Comparison of ENCODE assay signal across 5 fruit fly cellular contexts in the genomic region with DNA sequence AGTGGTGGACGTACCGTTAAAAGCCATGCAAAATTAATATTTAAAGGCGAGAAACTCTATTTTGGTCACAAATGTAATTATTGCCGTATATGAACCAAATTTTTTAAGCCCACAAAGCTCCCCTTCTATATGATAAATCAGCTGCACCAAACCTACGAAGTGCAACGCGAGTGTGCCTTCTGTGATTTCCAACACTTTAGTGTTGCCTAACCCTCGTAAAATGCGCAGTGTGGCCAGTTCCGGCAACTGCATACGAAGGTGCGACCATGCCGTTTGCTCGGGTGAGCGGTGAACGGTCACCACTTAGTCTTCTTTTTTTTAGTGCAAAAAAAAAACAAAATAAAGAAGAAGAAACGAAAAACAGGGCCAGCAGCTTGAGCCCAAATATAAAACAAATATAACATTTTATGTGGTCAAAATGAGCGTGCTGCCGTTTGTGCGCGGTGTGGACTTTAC.
TF ChIP-seq lines count a peak whose summit lies in the region.

A gene (minus strand): TSS at position 201 of the 456 bp plus-strand sequence.
A gene (plus strand): TSS at position 266 of the 456 bp plus-strand sequence.

TF ChIP-seq in whole organism, adult, 20 proteins besides CTCF, POLR2A, EP300 and RAD21 (continued from another document):
- TF ChIP-seq toe (GFP tag; optimal IDR thresholded peaks at IDR 0.05; lab: Kevin White, UChicago) (peak; percentile 67), CG7045 (GFP tag; optimal IDR thresholded peaks at IDR 0.05; lab: Kevin White, UChicago) (peak; percentile 60), Clk (GFP tag; optimal IDR thresholded peaks at IDR 0.05; lab: Kevin White, UChicago) (peak; percentile 48)

TF ChIP-seq in whole organism, embryonic, 481 proteins besides CTCF, POLR2A, EP300 and RAD21 (continued from another document and continues in another):
- TF ChIP-seq CG10209 (GFP tag; optimal IDR thresholded peaks at IDR 0.05; lab: Kevin White, UChicago) (peak; percentile 82), Kr (GFP tag; optimal IDR thresholded peaks at IDR 0.05; lab: Kevin White, UChicago) (no peak), Bteb2 (GFP tag; optimal IDR thresholded peaks at IDR 0.05; lab: Kevin White, UChicago) (peak; percentile 56), ken (GFP tag; IDR thresholded peaks at IDR 0.05; lab: Robert Waterston, UW) (peak; percentile 90), Spps (tag; optimal IDR thresholded peaks at IDR 0.05; lab: Kevin White, UChicago) (peak; percentile 47), Atf-2 (GFP tag; optimal IDR thresholded peaks at IDR 0.05; lab: Kevin White, UChicago) (peak; percentile 67), Lim3 (GFP tag; IDR thresholded peaks at IDR 0.05; lab: Robert Waterston, UW) (peak; percentile 46; the same call in 1 of the 2 replicates), pb (GFP tag; optimal IDR thresholded peaks at IDR 0.05; lab: Kevin White, UChicago) (peak; percentile 75), CG3995 (GFP tag; optimal IDR thresholded peaks at IDR 0.05; lab: Kevin White, UChicago) (peak; percentile 93), Elba2 (GFP tag; optimal IDR thresholded peaks at IDR 0.05; lab: Kevin White, UChicago) (no peak), ara (GFP tag; IDR thresholded peaks at IDR 0.05; lab: Robert Waterston, UW) (peak; percentile 88), chif (GFP tag; optimal IDR thresholded peaks at IDR 0.05; lab: Kevin White, UChicago) (peak; percentile 74 to 82), Myb (GFP tag; optimal IDR thresholded peaks at IDR 0.05; lab: Kevin White, UChicago) (peak; percentile 89), CG9609 (GFP tag; optimal IDR thresholded peaks at IDR 0.05; lab: Kevin White, UChicago) (peak; percentile 84), Hsf (GFP tag; optimal IDR thresholded peaks at IDR 0.05; lab: Kevin White, UChicago) (peak; percentile 89), CG1792 (GFP tag; optimal IDR thresholded peaks at IDR 0.05; lab: Kevin White, UChicago) (peak; percentile 55), Pdp1 (GFP tag; optimal IDR thresholded peaks at IDR 0.05; lab: Kevin White, UChicago) (peak; percentile 85 to 89), dimm (GFP tag; IDR thresholded peaks at IDR 0.05; lab: Robert Waterston, UW) (peak; percentile 54), H15 (GFP tag; IDR thresholded peaks at IDR 0.05; lab: Robert Waterston, UW) (peak; percentile 85), zen (tag; optimal IDR thresholded peaks at IDR 0.05; lab: Kevin White, UChicago) (peak; percentile 51), CG8290 (GFP tag; optimal IDR thresholded peaks at IDR 0.05; lab: Kevin White, UChicago) (peak; percentile 78), CG8290 (tag; optimal IDR thresholded peaks at IDR 0.05; lab: Kevin White, UChicago) (peak; percentile 7 to 86), HmgD (GFP tag; optimal IDR thresholded peaks at IDR 0.05; lab: Kevin White, UChicago) (peak; percentile 82), eyg (GFP tag; optimal IDR thresholded peaks at IDR 0.05; lab: Kevin White, UChicago) (peak; percentile 66), sens (GFP tag; lab: Kevin White, UChicago) (peak; percentile 97), CG11695 (GFP tag; IDR thresholded peaks at IDR 0.05; lab: Robert Waterston, UW) (peak; percentile 88), CG32767 (GFP tag; IDR thresholded peaks at IDR 0.05; lab: Robert Waterston, UW) (peak; percentile 74), insv (GFP tag; optimal IDR thresholded peaks at IDR 0.05; lab: Kevin White, UChicago) (no peak), ranshi (GFP tag; IDR thresholded peaks at IDR 0.05; lab: Robert Waterston, UW) (peak; percentile 91), CG6765 (GFP tag; optimal IDR thresholded peaks at IDR 0.05; lab: Kevin White, UChicago) (peak; percentile 11), cg (GFP tag; optimal IDR thresholded peaks at IDR 0.05; lab: Kevin White, UChicago) (no peak)

TF ChIP-seq in whole organism, prepupa, 60 proteins besides CTCF, POLR2A, EP300 and RAD21 (continued from another document and continues in another):
- peak; percentile 85 for TF ChIP-seq topi (GFP tag; optimal IDR thresholded peaks at IDR 0.05; lab: Kevin White, UChicago)
- TF ChIP-seq CG32006 (GFP tag; optimal IDR thresholded peaks at IDR 0.05; lab: Kevin White, UChicago), result peak; percentile 92
- peak; percentile 94 for TF ChIP-seq CG6276 (GFP tag; optimal IDR thresholded peaks at IDR 0.05; lab: Kevin White, UChicago)
- peak; percentile 87 for TF ChIP-seq CG15336 (GFP tag; IDR thresholded peaks at IDR 0.05; lab: Robert Waterston, UW)
- TF ChIP-seq CG11762 (GFP tag; optimal IDR thresholded peaks at IDR 0.05; lab: Kevin White, UChicago; ENCODE audit: insufficient read depth), result peak; percentile 80
- TF ChIP-seq Eip93F (GFP tag; optimal IDR thresholded peaks at IDR 0.05; lab: Kevin White, UChicago), result no peak
- TF ChIP-seq Met (GFP tag; optimal IDR thresholded peaks at IDR 0.05; lab: Kevin White, UChicago), result peak; percentile 89
- TF ChIP-seq fkh (GFP tag; optimal IDR thresholded peaks at IDR 0.05; lab: Kevin White, UChicago), result no peak
- TF ChIP-seq fd59A (GFP tag; optimal IDR thresholded peaks at IDR 0.05; lab: Kevin White, UChicago), result peak; percentile 74
- TF ChIP-seq Eip78C (GFP tag; lab: Kevin White, UChicago), result peak; percentile 94
- TF ChIP-seq acj6 (GFP tag; optimal IDR thresholded peaks at IDR 0.05; lab: Kevin White, UChicago), result peak; percentile 85
- peak; percentile 84 for TF ChIP-seq net (GFP tag; optimal IDR thresholded peaks at IDR 0.05; lab: Kevin White, UChicago)
- peak; percentile 86 for TF ChIP-seq Sox102F (GFP tag; optimal IDR thresholded peaks at IDR 0.05; lab: Kevin White, UChicago)
- peak; percentile 95 for TF ChIP-seq CG16779 (tag; optimal IDR thresholded peaks at IDR 0.05; lab: Kevin White, UChicago)
- peak; percentile 62 for TF ChIP-seq CG8319 (GFP tag; optimal IDR thresholded peaks at IDR 0.05; lab: Kevin White, UChicago)
- TF ChIP-seq dsx (GFP tag; optimal IDR thresholded peaks at IDR 0.05; lab: Kevin White, UChicago; ENCODE audit: poor library complexity, severe bottlenecking), result peak; percentile 81
- TF ChIP-seq CG3919 (GFP tag; optimal IDR thresholded peaks at IDR 0.05; lab: Kevin White, UChicago), result peak; percentile 90
- peak; percentile 88 for TF ChIP-seq spab (GFP tag; optimal IDR thresholded peaks at IDR 0.05; lab: Kevin White, UChicago)
- TF ChIP-seq CG7368 (GFP tag; optimal IDR thresholded peaks at IDR 0.05; lab: Kevin White, UChicago), result peak; percentile 87
- peak; percentile 91 for TF ChIP-seq CG31627 (GFP tag; optimal IDR thresholded peaks at IDR 0.05; lab: Kevin White, UChicago)
- peak; percentile 88 for TF ChIP-seq CG1621 (tag; optimal IDR thresholded peaks at IDR 0.05; lab: Kevin White, UChicago)
- peak; percentile 90 for TF ChIP-seq Hr4 (GFP tag; optimal IDR thresholded peaks at IDR 0.05; lab: Kevin White, UChicago)
- peak; percentile 92 for TF ChIP-seq pdm3 (GFP tag; optimal IDR thresholded peaks at IDR 0.05; lab: Kevin White, UChicago)
- peak; percentile 92 for TF ChIP-seq Sox14 (GFP tag; optimal IDR thresholded peaks at IDR 0.05; lab: Kevin White, UChicago)
- TF ChIP-seq OdsH (GFP tag; optimal IDR thresholded peaks at IDR 0.05; lab: Kevin White, UChicago), result peak; percentile 91
- TF ChIP-seq CG9139 (GFP tag; optimal IDR thresholded peaks at IDR 0.05; lab: Kevin White, UChicago), result peak; percentile 93
- TF ChIP-seq CG8632 (GFP tag; optimal IDR thresholded peaks at IDR 0.05; lab: Kevin White, UChicago), result peak; percentile 78
- TF ChIP-seq Hr38 (GFP tag; optimal IDR thresholded peaks at IDR 0.05; lab: Kevin White, UChicago), result peak; percentile 74
- TF ChIP-seq CG8119 (GFP tag; IDR thresholded peaks at IDR 0.05; lab: Robert Waterston, UW), result peak; percentile 95
- TF ChIP-seq CG3032 (tag; optimal IDR thresholded peaks at IDR 0.05; lab: Kevin White, UChicago), result peak; percentile 87
- peak; percentile 63 for TF ChIP-seq fd85E (GFP tag; optimal IDR thresholded peaks at IDR 0.05; lab: Kevin White, UChicago)

TF ChIP-seq in whole organism, pupa, 21 proteins besides CTCF, POLR2A, EP300 and RAD21 (continued from another document):
- TF ChIP-seq CG8159 (tag; optimal IDR thresholded peaks at IDR 0.05; lab: Kevin White, UChicago) (peak; percentile 85), EcR (GFP tag; optimal IDR thresholded peaks at IDR 0.05; lab: Kevin White, UChicago) (peak; percentile 53)

TF ChIP-seq in whole organism, wandering third instar larva, 38 proteins besides CTCF, POLR2A, EP300 and RAD21 (continued from another document):
- peak; percentile 51 for TF ChIP-seq Myc (optimal IDR thresholded peaks at IDR 0.05; lab: Kevin White, UChicago)
- TF ChIP-seq br (GFP tag; optimal IDR thresholded peaks at IDR 0.05; lab: Kevin White, UChicago), result peak; percentile 79
- no peak for TF ChIP-seq tai (GFP tag; optimal IDR thresholded peaks at IDR 0.05; lab: Kevin White, UChicago)
- TF ChIP-seq CG32264 (GFP tag; optimal IDR thresholded peaks at IDR 0.05; lab: Kevin White, UChicago), result peak; percentile 76
- TF ChIP-seq Hnf4 (GFP tag; optimal IDR thresholded peaks at IDR 0.05; lab: Kevin White, UChicago), result no peak
- TF ChIP-seq Rel (GFP tag; optimal IDR thresholded peaks at IDR 0.05; lab: Kevin White, UChicago), result peak; percentile 15
- TF ChIP-seq Rel (tag; optimal IDR thresholded peaks at IDR 0.05; lab: Kevin White, UChicago), result peak; percentile 88
- peak; percentile 80 for TF ChIP-seq woc (GFP tag; optimal IDR thresholded peaks at IDR 0.05; lab: Kevin White, UChicago)
- TF ChIP-seq Hr83 (GFP tag; optimal IDR thresholded peaks at IDR 0.05; lab: Kevin White, UChicago; ENCODE audit: poor library complexity, severe bottlenecking), result peak; percentile 89
- TF ChIP-seq foxo (GFP tag; optimal IDR thresholded peaks at IDR 0.05; lab: Kevin White, UChicago), result peak; percentile 30 to 85
- TF ChIP-seq dsf (GFP tag; optimal IDR thresholded peaks at IDR 0.05; lab: Kevin White, UChicago; ENCODE audit: borderline replicate concordance), result peak; percentile 46
- peak; percentile 86 for TF ChIP-seq Sp1 (GFP tag; optimal IDR thresholded peaks at IDR 0.05; lab: Kevin White, UChicago)
- TF ChIP-seq CG9705 (GFP tag; optimal IDR thresholded peaks at IDR 0.05; lab: Kevin White, UChicago), result peak; percentile 60
- no peak for TF ChIP-seq Abd-B (GFP tag; optimal IDR thresholded peaks at IDR 0.05; lab: Kevin White, UChicago)
- TF ChIP-seq brk (GFP tag; optimal IDR thresholded peaks at IDR 0.05; lab: Kevin White, UChicago), result no peak
- TF ChIP-seq GATAd (GFP tag; optimal IDR thresholded peaks at IDR 0.05; lab: Kevin White, UChicago), result peak; percentile 60
- TF ChIP-seq OdsH (GFP tag; optimal IDR thresholded peaks at IDR 0.05; lab: Kevin White, UChicago), result peak; percentile 72
- no peak for TF ChIP-seq Hr78 (GFP tag; optimal IDR thresholded peaks at IDR 0.05; lab: Kevin White, UChicago)
- no peak for TF ChIP-seq dmrt93B (GFP tag; optimal IDR thresholded peaks at IDR 0.05; lab: Kevin White, UChicago)
